Fruit fly (Drosophila melanogaster) whole organism, embryonic: ENCODE results near the gene CG15922.

Source experiments
- Awh ChIP-seq: fragments of 200-800 bp; sonication (Bioruptor generic); IDR thresholded peaks from 2 replicates; pipeline ENCODE4, ENCODE4 v1.3.6; 2022; ENCODE audit warnings: missing biosample characterization, missing genetic modification characterization
- BEAF-32 ChIP-seq: fragments of 200-800 bp; sonication (Bioruptor generic); optimal IDR thresholded peaks from 3 replicates; lab custom pipeline; 2017; ENCODE audit warnings: missing biosample characterization, missing genetic modification characterization, mild to moderate bottlenecking, moderate library complexity, missing genetic modification reagents
- CG10979 ChIP-seq: fragments of 200-800 bp; sonication (Bioruptor generic); optimal IDR thresholded peaks from 2 replicates; lab custom pipeline; 2018; ENCODE audit warnings: missing biosample characterization, mild to moderate bottlenecking, missing genetic modification characterization, moderate library complexity
- CG11695 ChIP-seq: fragments of 200-800 bp; sonication (Bioruptor generic); IDR thresholded peaks from 3 replicates; pipeline ENCODE4 v1.3.6; 2022; ENCODE audit warnings: missing biosample characterization, missing genetic modification characterization
- CG12236 ChIP-seq: fragments of 200-800 bp; sonication (Bioruptor generic); optimal IDR thresholded peaks from 2 replicates; lab custom pipeline; 2016; ENCODE audit warnings: missing biosample characterization, missing genetic modification characterization
- CG12942 ChIP-seq: fragments of 200-800 bp; sonication (Bioruptor generic); optimal IDR thresholded peaks from 3 replicates; lab custom pipeline; 2016; ENCODE audit warnings: missing biosample characterization, missing genetic modification characterization
- CG14441 ChIP-seq: fragments of 200-800 bp; sonication (Bioruptor generic); IDR thresholded peaks from 2 replicates; pipeline ENCODE4 v1.3.6; 2022; ENCODE audit warnings: missing biosample characterization, missing genetic modification characterization
- CG1792 ChIP-seq: fragments of 200-800 bp; sonication (Bioruptor generic); optimal IDR thresholded peaks from 2 replicates; lab custom pipeline; 2016; ENCODE audit warnings: missing biosample characterization, missing genetic modification characterization
- CG2129 ChIP-seq: fragments of 200-800 bp; sonication (Bioruptor generic); IDR thresholded peaks from 2 replicates; pipeline ENCODE4 v1.3.6; 2022; ENCODE audit warnings: missing biosample characterization, missing genetic modification characterization; ENCODE audit not compliant: partially characterized antibody
- CG2889 ChIP-seq: fragments of 200-800 bp; sonication (Bioruptor generic); IDR thresholded peaks from 3 replicates; pipeline ENCODE4 v1.3.6; 2022; ENCODE audit warnings: missing biosample characterization, missing genetic modification characterization
- CG31365 ChIP-seq: fragments of 200-800 bp; sonication (Bioruptor generic); optimal IDR thresholded peaks from 2 replicates; lab custom pipeline; 2018; ENCODE audit warnings: missing biosample characterization, mild to moderate bottlenecking, missing genetic modification characterization
- CG4360 ChIP-seq: fragments of 200-800 bp; sonication (Bioruptor generic); IDR thresholded peaks from 2 replicates; pipeline ENCODE4 v1.3.6; 2022; ENCODE audit warnings: missing biosample characterization, missing genetic modification characterization
- CG43689 ChIP-seq: fragments of 200-800 bp; sonication (Bioruptor generic); IDR thresholded peaks from 2 replicates; pipeline ENCODE4 v1.3.6; 2022; ENCODE audit warnings: missing biosample characterization, missing genetic modification characterization
- CG7357 ChIP-seq: fragments of 200-800 bp; sonication (Bioruptor generic); IDR thresholded peaks from 3 replicates; pipeline ENCODE4 v1.3.6; 2022; ENCODE audit warnings: missing biosample characterization, missing genetic modification characterization
- CG9797 ChIP-seq: fragments of 200-800 bp; sonication (Bioruptor generic); optimal IDR thresholded peaks from 3 replicates; lab custom pipeline; 2018; ENCODE audit warnings: missing biosample characterization, mild to moderate bottlenecking, missing genetic modification characterization
- CG9876 ChIP-seq: fragments of 200-800 bp; sonication (Bioruptor generic); optimal IDR thresholded peaks from 2 replicates; lab custom pipeline; 2016; ENCODE audit warnings: missing biosample characterization, missing genetic modification characterization
- CTCF ChIP-seq: fragments of 200-800 bp; sonication (Bioruptor generic); optimal IDR thresholded peaks from 2 replicates; lab custom pipeline; 2017; ENCODE audit warnings: missing biosample characterization, mild to moderate bottlenecking, missing genetic modification characterization, moderate library complexity
- Chrac-16 ChIP-seq: fragments of 200-800 bp; sonication (Bioruptor generic); optimal IDR thresholded peaks from 3 replicates; lab custom pipeline; 2016; ENCODE audit warnings: missing biosample characterization, missing genetic modification characterization
- Doc3 ChIP-seq: fragments of 200-800 bp; sonication (Bioruptor generic); IDR thresholded peaks from 3 replicates; pipeline ENCODE4 v1.3.6; 2022; ENCODE audit warnings: missing biosample characterization, missing genetic modification characterization; ENCODE audit not compliant: partially characterized antibody
- Fer1 ChIP-seq: fragments of 200-800 bp; sonication (Bioruptor generic); optimal IDR thresholded peaks from 2 replicates; lab custom pipeline; 2017; ENCODE audit warnings: missing biosample characterization, mild to moderate bottlenecking, missing genetic modification characterization
- GATAe ChIP-seq: fragments of 200-800 bp; sonication (Bioruptor generic); conservative IDR thresholded peaks from 2 replicates; pipeline ENCODE4 v1.3.6; 2022; ENCODE audit warnings: missing biosample characterization, missing genetic modification characterization
- Gug ChIP-seq: fragments of 200-800 bp; sonication (Bioruptor generic); IDR thresholded peaks from 4 replicates; pipeline ENCODE4 v1.3.6; 2022; ENCODE audit warnings: missing biosample characterization, missing genetic modification characterization
- H15 ChIP-seq: fragments of 200-800 bp; sonication (Bioruptor generic); IDR thresholded peaks from 3 replicates; pipeline ENCODE4 v1.3.6; 2022; ENCODE audit warnings: missing biosample characterization, missing genetic modification characterization
- HLH3B ChIP-seq: fragments of 200-800 bp; sonication (Bioruptor generic); IDR thresholded peaks from 2 replicates; pipeline ENCODE4 v1.3.6; 2022; ENCODE audit warnings: missing biosample characterization, missing genetic modification characterization
- Kr ChIP-seq: fragments of 200-800 bp; sonication (Bioruptor generic); optimal IDR thresholded peaks from 2 replicates; lab custom pipeline; 2017; ENCODE audit warnings: missing biosample characterization, mild to moderate bottlenecking, missing genetic modification characterization
- Mes4 ChIP-seq: fragments of 200-800 bp; sonication (Bioruptor generic); optimal IDR thresholded peaks from 2 replicates; lab custom pipeline; 2016; ENCODE audit warnings: missing biosample characterization, missing genetic modification characterization
- Nf-YB ChIP-seq: fragments of 200-800 bp; sonication (Bioruptor generic); optimal IDR thresholded peaks from 3 replicates; lab custom pipeline; 2019; ENCODE audit warnings: missing biosample characterization, mild to moderate bottlenecking, missing genetic modification characterization, moderate library complexity
- Optix ChIP-seq: fragments of 200-800 bp; sonication (Bioruptor generic); IDR thresholded peaks from 3 replicates; pipeline ENCODE4 v1.3.6; 2022; ENCODE audit warnings: missing biosample characterization, missing genetic modification characterization
- Side ChIP-seq: fragments of 200-800 bp; sonication (Bioruptor generic); optimal IDR thresholded peaks from 2 replicates; lab custom pipeline; 2016; ENCODE audit warnings: missing biosample characterization, missing genetic modification characterization
- Xrp1 ChIP-seq: fragments of 200-800 bp; sonication (Bioruptor generic); IDR thresholded peaks from 2 replicates; pipeline ENCODE4 v1.3.6; 2022; ENCODE audit warnings: missing biosample characterization, missing genetic modification characterization
- cad ChIP-seq: fragments of >200 bp; optimal IDR thresholded peaks from 2 replicates; lab custom pipeline; 2017; ENCODE audit warnings: missing biosample characterization, missing genetic modification characterization
- caup ChIP-seq: fragments of 200-800 bp; sonication (Bioruptor generic); optimal IDR thresholded peaks from 3 replicates; lab custom pipeline; 2017; ENCODE audit warnings: missing biosample characterization, mild to moderate bottlenecking, missing genetic modification characterization, moderate library complexity; ENCODE audit not compliant: severe bottlenecking
- corto ChIP-seq: fragments of 200-800 bp; sonication (Bioruptor generic); optimal IDR thresholded peaks from 2 replicates; lab custom pipeline; 2016; ENCODE audit warnings: missing biosample characterization, mild to moderate bottlenecking, missing genetic modification characterization, moderate library complexity
- danr ChIP-seq: fragments of 200-800 bp; sonication (Bioruptor generic); IDR thresholded peaks from 2 replicates; pipeline ENCODE4 v1.3.6; 2022; ENCODE audit warnings: missing biosample characterization, missing genetic modification characterization
- dpn ChIP-seq, 2 experiments: fragments of 200-800 bp; sonication (Bioruptor generic); optimal IDR thresholded peaks; 3 replicates each; lab custom pipeline; 2016; ENCODE audit warnings: missing biosample characterization in 2 of 2, missing genetic modification characterization in 2 of 2
- ewg ChIP-seq: fragments of 200-800 bp; sonication (Bioruptor generic); optimal IDR thresholded peaks from 3 replicates; lab custom pipeline; 2017; ENCODE audit warnings: mild to moderate bottlenecking, missing biosample characterization, missing genetic modification reagents, missing genetic modification characterization
- fd96Cb ChIP-seq: fragments of 200-800 bp; sonication (Bioruptor generic); optimal IDR thresholded peaks from 2 replicates; lab custom pipeline; 2018; ENCODE audit warnings: missing biosample characterization, mild to moderate bottlenecking, missing genetic modification characterization, moderate library complexity
- gsb-n ChIP-seq: fragments of 200-800 bp; sonication (Bioruptor generic); optimal IDR thresholded peaks from 3 replicates; lab custom pipeline; 2018; ENCODE audit warnings: missing biosample characterization, mild to moderate bottlenecking, missing genetic modification characterization
- kay ChIP-seq: fragments of 200-800 bp; sonication (Bioruptor generic); optimal IDR thresholded peaks from 2 replicates; lab custom pipeline; 2016; ENCODE audit warnings: missing biosample characterization, missing genetic modification characterization
- knrl ChIP-seq: fragments of 200-800 bp; sonication (Bioruptor generic); IDR thresholded peaks from 3 replicates; pipeline ENCODE4 v1.3.6; 2022; ENCODE audit warnings: missing biosample characterization, missing genetic modification characterization; ENCODE audit not compliant: partially characterized antibody
- lov ChIP-seq, 2 experiments: fragments of 200-800 bp in 1 of 2; fragments of >200 bp in 1 of 2; sonication (Bioruptor generic) in 1 of 2; IDR thresholded peaks in 1 of 2; optimal IDR thresholded peaks in 1 of 2; 2 replicates in 1 of 2; 3 replicates in 1 of 2; pipeline versions ENCODE4 v1.3.6 to Lab custom; 2017 to 2022; ENCODE audit warnings: missing biosample characterization in 1 of 2, missing genetic modification characterization in 1 of 2
- luna ChIP-seq: fragments of 200-800 bp; sonication (Bioruptor generic); optimal IDR thresholded peaks from 2 replicates; lab custom pipeline; 2016; ENCODE audit warnings: missing biosample characterization, missing genetic modification characterization
- nmo ChIP-seq: fragments of 200-800 bp; sonication (Bioruptor generic); optimal IDR thresholded peaks from 2 replicates; lab custom pipeline; 2018; ENCODE audit warnings: missing biosample characterization, mild to moderate bottlenecking, missing genetic modification characterization, moderate library complexity
- otp ChIP-seq: fragments of 200-800 bp; sonication (Bioruptor generic); IDR thresholded peaks from 3 replicates; pipeline ENCODE4, ENCODE4 v1.3.6; 2022; ENCODE audit warnings: missing biosample characterization, missing genetic modification characterization
- shn ChIP-seq: fragments of 200-800 bp; sonication (Bioruptor generic); optimal IDR thresholded peaks from 3 replicates; lab custom pipeline; 2016; ENCODE audit warnings: missing biosample characterization, missing genetic modification characterization
- tll ChIP-seq, 2 experiments: fragments of 200-800 bp in 1 of 2; fragments of >200 bp in 1 of 2; sonication (Bioruptor generic) in 1 of 2; optimal IDR thresholded peaks; 2 replicates each; lab custom pipeline; 2017 to 2019; ENCODE audit warnings: missing biosample characterization in 2 of 2, missing genetic modification characterization in 2 of 2, mild to moderate bottlenecking in 1 of 2, moderate library complexity in 1 of 2
- usp ChIP-seq: fragments of >200 bp; optimal IDR thresholded peaks from 2 replicates; lab custom pipeline; 2017; ENCODE audit warnings: missing biosample characterization, missing genetic modification characterization
- zfh2 ChIP-seq: fragments of 200-800 bp; sonication (Bioruptor generic); optimal IDR thresholded peaks from 2 replicates; lab custom pipeline; 2016; ENCODE audit warnings: missing biosample characterization, missing genetic modification characterization

Gene CG15922

dm6 chr3R:20587630-20588479 lies 27.8 kb upstream of the CG15922 start, which contains the start of gene Septin2 (continued):
- TF ChIP-seq zfh2 (GFP tag; lab: Kevin White, UChicago) (no peak), danr (GFP tag; lab: Robert Waterston, UW) (peak; percentile 44; the same call in 1 of the 2 replicates), Nf-YB (GFP tag; lab: Kevin White, UChicago) (peak; percentile 68), CG4360 (GFP tag; lab: Robert Waterston, UW) (0 out of 2 replicates have a peak, but pooled peaks have one; percentile 22), CG10979 (tag; lab: Kevin White, UChicago) (peak; percentile 89), CG14441 (GFP tag; lab: Robert Waterston, UW) (peak; percentile 59), lov (optimal IDR thresholded peaks at IDR 0.05; lab: Kevin White, UChicago) (no peak), lov (GFP tag; IDR thresholded peaks at IDR 0.05; lab: Robert Waterston, UW) (0 out of 3 replicates have a peak, but pooled peaks have one; percentile 21), Doc3 (GFP tag; lab: Robert Waterston, UW) (no peak), GATAe (no peak), CG2129 (no peak), Mes4 (GFP tag; lab: Kevin White, UChicago) (peak; percentile 65), Side (GFP tag; lab: Kevin White, UChicago) (peak; percentile 58), Gug (GFP tag; lab: Robert Waterston, UW) (peak; percentile 59; the same call in 2 of the 4 replicates), CG9876 (GFP tag; lab: Kevin White, UChicago) (no peak), ewg (GFP tag; lab: Kevin White, UChicago) (peak; percentile 70), Xrp1 (GFP tag; lab: Robert Waterston, UW) (peak; percentile 75), CG11695 (peak; percentile 82), BEAF-32 (GFP tag; lab: Kevin White, UChicago) (no peak), Chrac-16 (GFP tag; lab: Kevin White, UChicago) (peak; percentile 71), Fer1 (GFP tag; lab: Kevin White, UChicago) (peak; percentile 81), fd96Cb (tag; lab: Kevin White, UChicago) (peak; percentile 85), CG43689 (GFP tag; lab: Robert Waterston, UW) (no peak), Optix (GFP tag; lab: Robert Waterston, UW) (no peak; the same call in 1 of the 3 replicates), shn (GFP tag; lab: Kevin White, UChicago) (peak; percentile 12), H15 (GFP tag; lab: Robert Waterston, UW) (no peak), caup (peak; percentile 68), gsb-n (tag; lab: Kevin White, UChicago) (peak; percentile 71), CG9797 (GFP tag; lab: Kevin White, UChicago) (peak; percentile 68), Kr (GFP tag; lab: Kevin White, UChicago) (no peak), CG12942 (GFP tag; lab: Kevin White, UChicago) (peak; percentile 75), CG2889 (GFP tag; lab: Robert Waterston, UW) (0 out of 3 replicates have a peak, but pooled peaks have one; percentile 31), nmo (peak; percentile 87), cad (GFP tag; lab: Kevin White, UChicago) (no peak), Awh (GFP tag; lab: Robert Waterston, UW) (peak; percentile 51; the same call in 1 of the 2 replicates), knrl (GFP tag; lab: Robert Waterston, UW) (no peak), tll (GFP tag; optimal IDR thresholded peaks at IDR 0.05; lab: Kevin White, UChicago) (no peak), usp (GFP tag; lab: Kevin White, UChicago) (no peak), luna (GFP tag; lab: Kevin White, UChicago) (no peak), otp (GFP tag; lab: Robert Waterston, UW) (no peak; the same call in 2 of the 3 replicates), HLH3B (GFP tag; lab: Robert Waterston, UW) (peak; percentile 70), CG7357 (0 out of 3 replicates have a peak, but pooled peaks have one; percentile 49), CG1792 (peak; percentile 61), CTCF (GFP tag; lab: Kevin White, UChicago) (peak; percentile 55), kay (GFP tag; lab: Kevin White, UChicago) (peak; percentile 68), CG31365 (tag; lab: Kevin White, UChicago) (peak; percentile 24), corto (GFP tag; lab: Kevin White, UChicago) (peak; percentile 67), dpn (GFP tag; optimal IDR thresholded peaks at IDR 0.05; lab: Kevin White, UChicago) (peak; percentile 49 to 75), CG12236 (GFP tag; lab: Kevin White, UChicago) (peak; percentile 50)
